Worm (Caenorhabditis elegans): Measurements from ENCODE around the gene nhr-15.

Gene nhr-15

ce11 chrV:347561-348345, 35.2 kb downstream of the nhr-15 start:
- TF ChIP-seq ceh-13 (GFP tag; optimal IDR thresholded peaks at IDR 0.05) = no peak
- TF ChIP-seq tra-4 (tag; optimal IDR thresholded peaks at IDR 0.05) = no peak
- TF ChIP-seq scrt-1 (GFP tag; IDR thresholded peaks at IDR 0.05) = no peak
- no peak for TF ChIP-seq hmbx-1 (tag; optimal IDR thresholded peaks at IDR 0.05)
- TF ChIP-seq hmg-4 (GFP tag; optimal IDR thresholded peaks at IDR 0.05) = no peak
- no peak for TF ChIP-seq F13C5.2 (tag; optimal IDR thresholded peaks at IDR 0.05)
- no peak for TF ChIP-seq ets-7 (tag; optimal IDR thresholded peaks at IDR 0.05)
- TF ChIP-seq flt-1 (GFP tag; IDR thresholded peaks at IDR 0.05) = no peak
- TF ChIP-seq ama-1 (optimal IDR thresholded peaks at IDR 0.05) = no peak
- TF ChIP-seq aly-1 (tag; optimal IDR thresholded peaks at IDR 0.05) = no peak
- no peak for TF ChIP-seq tbx-37 (GFP tag; conservative IDR thresholded peaks at IDR 0.05)
- no peak for TF ChIP-seq B0310.2 (tag; optimal IDR thresholded peaks at IDR 0.05)
- no peak for TF ChIP-seq sea-1 (GFP tag; conservative IDR thresholded peaks at IDR 0.05)
- no peak for TF ChIP-seq tbx-11 (GFP tag; IDR thresholded peaks at IDR 0.05)
- no peak for TF ChIP-seq ceh-36 (tag; optimal IDR thresholded peaks at IDR 0.05)
- no peak for TF ChIP-seq hnd-1 (tag; optimal IDR thresholded peaks at IDR 0.05)
- TF ChIP-seq pes-1 (GFP tag; IDR thresholded peaks at IDR 0.05) = no peak

DNA sequence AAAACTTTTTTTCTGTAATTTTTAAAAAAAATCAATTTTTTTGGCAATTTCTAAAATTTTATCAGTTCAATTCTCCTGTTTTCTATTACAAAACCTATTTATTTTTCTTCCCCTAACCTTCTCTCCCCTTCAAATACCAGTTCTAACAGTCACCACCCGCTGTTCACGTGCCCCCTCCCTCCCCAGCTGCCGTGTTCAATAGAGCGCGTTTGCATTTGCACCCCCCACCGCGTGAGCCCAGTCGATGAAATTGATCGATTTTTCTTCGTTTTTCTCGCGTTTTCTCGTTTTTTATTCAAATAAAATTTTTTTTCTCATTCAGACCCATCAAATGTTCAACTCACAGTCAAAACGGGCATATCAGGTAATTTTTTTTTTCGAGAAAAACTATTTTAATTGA, 36.5 kb downstream of the nhr-15 start, which contains the start of gene atg-9:
TSS of gene atg-9 (plus strand) at position 332 of the 400 bp plus-strand sequence.
- TF ChIP-seq F13C5.2 (tag; optimal IDR thresholded peaks at IDR 0.05) (peak; percentile 36), scrt-1 (GFP tag; IDR thresholded peaks at IDR 0.05) (no peak)

DNA sequence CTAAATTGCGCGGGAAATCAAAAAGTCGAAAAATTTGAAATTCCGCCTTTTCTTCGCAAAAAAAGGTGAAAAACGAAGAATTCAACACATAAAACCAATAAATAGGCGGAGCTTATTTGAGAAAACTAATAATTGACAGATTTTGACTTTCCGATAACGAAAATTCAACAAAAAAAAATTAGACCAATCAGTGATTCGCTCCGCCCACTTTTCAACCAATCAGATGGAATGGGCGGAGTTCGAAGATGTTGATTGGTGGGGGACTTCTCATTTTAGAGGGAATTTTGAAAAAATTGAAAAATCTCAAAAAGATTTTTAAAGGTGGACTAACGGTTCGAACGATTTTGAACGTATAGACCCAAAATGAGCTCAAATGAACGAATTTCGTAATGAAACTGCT, 38.3 kb downstream of the nhr-15 start:
- TF ChIP-seq flt-1 (GFP tag; IDR thresholded peaks at IDR 0.05) (no peak), tbx-37 (GFP tag; conservative IDR thresholded peaks at IDR 0.05) (no peak)

- no peak for TF ChIP-seq tbx-37 (GFP tag; conservative IDR thresholded peaks at IDR 0.05)
- TF ChIP-seq ceh-13 (GFP tag; optimal IDR thresholded peaks at IDR 0.05) = no peak
- no peak for TF ChIP-seq sea-1 (GFP tag; conservative IDR thresholded peaks at IDR 0.05)
- TF ChIP-seq scrt-1 (GFP tag; IDR thresholded peaks at IDR 0.05) = no peak
- no peak for TF ChIP-seq ets-7 (tag; optimal IDR thresholded peaks at IDR 0.05)
- no peak for TF ChIP-seq B0310.2 (tag; optimal IDR thresholded peaks at IDR 0.05)
- TF ChIP-seq tbx-11 (GFP tag; IDR thresholded peaks at IDR 0.05) = no peak
- no peak for TF ChIP-seq F13C5.2 (tag; optimal IDR thresholded peaks at IDR 0.05)
- no peak for TF ChIP-seq tra-4 (tag; optimal IDR thresholded peaks at IDR 0.05)
- TF ChIP-seq hmg-4 (GFP tag; optimal IDR thresholded peaks at IDR 0.05) = no peak
- TF ChIP-seq aly-1 (tag; optimal IDR thresholded peaks at IDR 0.05) = no peak
- no peak for TF ChIP-seq hmbx-1 (tag; optimal IDR thresholded peaks at IDR 0.05)
- no peak for TF ChIP-seq hnd-1 (tag; optimal IDR thresholded peaks at IDR 0.05)
- no peak for TF ChIP-seq flt-1 (GFP tag; IDR thresholded peaks at IDR 0.05)
- TF ChIP-seq pes-1 (GFP tag; IDR thresholded peaks at IDR 0.05) = no peak
- TF ChIP-seq ceh-36 (tag; optimal IDR thresholded peaks at IDR 0.05) = no peak
- no peak for TF ChIP-seq ama-1 (optimal IDR thresholded peaks at IDR 0.05)
These were observed 39.3 kb downstream of the nhr-15 start for ce11 chrV:351787-352186.

DNA sequence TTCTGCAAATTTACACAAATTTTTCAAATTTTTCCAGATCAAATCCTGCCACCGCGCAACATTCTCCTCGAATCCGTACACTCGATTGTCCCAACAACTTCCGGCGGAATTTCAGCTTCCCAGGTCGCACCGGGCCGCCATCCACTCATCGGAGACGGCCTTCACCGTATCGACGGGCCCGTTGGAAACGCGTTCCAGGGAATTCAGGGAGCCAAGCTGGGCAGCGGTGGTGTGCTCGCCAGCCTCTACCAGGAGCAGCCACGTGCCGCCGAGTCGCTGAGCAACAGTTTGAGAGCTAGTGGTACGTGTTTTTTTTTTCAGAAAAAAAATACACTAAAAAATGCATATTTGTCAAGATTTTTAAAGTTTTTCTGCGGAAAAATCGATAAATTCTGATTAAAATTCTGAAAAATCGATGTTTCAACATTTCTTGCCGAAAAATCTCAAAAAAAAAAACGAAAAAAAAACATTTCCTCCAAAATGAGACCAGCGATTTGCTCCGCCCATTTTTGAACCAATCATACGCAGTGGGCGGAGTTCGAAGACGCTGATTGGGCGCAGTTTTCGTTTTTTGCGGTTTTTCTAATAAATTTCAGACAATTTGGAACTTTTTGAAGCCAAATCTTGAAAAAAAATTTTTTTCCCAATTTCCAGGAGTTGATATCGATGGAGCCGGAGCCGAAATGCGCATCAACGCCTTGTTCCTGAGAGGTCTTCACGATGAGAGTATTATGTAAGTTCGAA, 44.6 kb downstream of the nhr-15 start:
- TF ChIP-seq scrt-1 (GFP tag; IDR thresholded peaks at IDR 0.05) = no peak
- TF ChIP-seq pes-1 (GFP tag; IDR thresholded peaks at IDR 0.05) = no peak
- no peak for TF ChIP-seq hnd-1 (tag; optimal IDR thresholded peaks at IDR 0.05)
- TF ChIP-seq aly-1 (tag; optimal IDR thresholded peaks at IDR 0.05) = no peak
- no peak for TF ChIP-seq tbx-11 (GFP tag; IDR thresholded peaks at IDR 0.05)
- no peak for TF ChIP-seq ceh-13 (GFP tag; optimal IDR thresholded peaks at IDR 0.05)
- TF ChIP-seq F13C5.2 (tag; optimal IDR thresholded peaks at IDR 0.05) = no peak
- no peak for TF ChIP-seq hmbx-1 (tag; optimal IDR thresholded peaks at IDR 0.05)
- TF ChIP-seq B0310.2 (tag; optimal IDR thresholded peaks at IDR 0.05) = no peak
- TF ChIP-seq ama-1 (optimal IDR thresholded peaks at IDR 0.05) = no peak

- no peak for TF ChIP-seq hmg-4 (GFP tag; optimal IDR thresholded peaks at IDR 0.05)
- TF ChIP-seq ets-7 (tag; optimal IDR thresholded peaks at IDR 0.05) = no peak
- TF ChIP-seq pes-1 (GFP tag; IDR thresholded peaks at IDR 0.05) = no peak
- no peak for TF ChIP-seq hnd-1 (tag; optimal IDR thresholded peaks at IDR 0.05)
- no peak for TF ChIP-seq tra-4 (tag; optimal IDR thresholded peaks at IDR 0.05)
- no peak for TF ChIP-seq flt-1 (GFP tag; IDR thresholded peaks at IDR 0.05)
- TF ChIP-seq scrt-1 (GFP tag; IDR thresholded peaks at IDR 0.05) = no peak
- TF ChIP-seq sea-1 (GFP tag; conservative IDR thresholded peaks at IDR 0.05) = no peak
- no peak for TF ChIP-seq hmbx-1 (tag; optimal IDR thresholded peaks at IDR 0.05)
- TF ChIP-seq aly-1 (tag; optimal IDR thresholded peaks at IDR 0.05) = no peak
- TF ChIP-seq ceh-13 (GFP tag; optimal IDR thresholded peaks at IDR 0.05) = no peak
- no peak for TF ChIP-seq ceh-36 (tag; optimal IDR thresholded peaks at IDR 0.05)
- no peak for TF ChIP-seq F13C5.2 (tag; optimal IDR thresholded peaks at IDR 0.05)
- no peak for TF ChIP-seq B0310.2 (tag; optimal IDR thresholded peaks at IDR 0.05)
- TF ChIP-seq tbx-11 (GFP tag; IDR thresholded peaks at IDR 0.05) = no peak
- TF ChIP-seq ama-1 (optimal IDR thresholded peaks at IDR 0.05) = no peak
- no peak for TF ChIP-seq tbx-37 (GFP tag; conservative IDR thresholded peaks at IDR 0.05)
These were observed 46.0 kb downstream of the nhr-15 start for ce11 chrV:358473-358872.

ce11 chrV:359466-359865, 46.9 kb downstream of the nhr-15 start, which contains the start of gene T22H9.1:
Gene T22H9.1, plus strand, starts transcription at chrV:359766.
- TF ChIP-seq tbx-37 (GFP tag; conservative IDR thresholded peaks at IDR 0.05) (no peak), sea-1 (GFP tag; conservative IDR thresholded peaks at IDR 0.05) (no peak), ets-7 (tag; optimal IDR thresholded peaks at IDR 0.05) (no peak), aly-1 (tag; optimal IDR thresholded peaks at IDR 0.05) (no peak), flt-1 (GFP tag; IDR thresholded peaks at IDR 0.05) (no peak), F13C5.2 (tag; optimal IDR thresholded peaks at IDR 0.05) (no peak), scrt-1 (GFP tag; IDR thresholded peaks at IDR 0.05) (no peak), pes-1 (GFP tag; IDR thresholded peaks at IDR 0.05) (no peak), tbx-11 (GFP tag; IDR thresholded peaks at IDR 0.05) (no peak), ceh-13 (GFP tag; optimal IDR thresholded peaks at IDR 0.05) (no peak), hmbx-1 (tag; optimal IDR thresholded peaks at IDR 0.05) (no peak), ceh-36 (tag; optimal IDR thresholded peaks at IDR 0.05) (no peak), tra-4 (tag; optimal IDR thresholded peaks at IDR 0.05) (no peak), B0310.2 (tag; optimal IDR thresholded peaks at IDR 0.05) (no peak), hnd-1 (tag; optimal IDR thresholded peaks at IDR 0.05) (no peak), hmg-4 (GFP tag; optimal IDR thresholded peaks at IDR 0.05) (no peak), ama-1 (optimal IDR thresholded peaks at IDR 0.05) (no peak)

All from whole organism, early embryonic.